Worm (Caenorhabditis elegans): ENCODE measurements around the gene C23H5.15.

DNA sequence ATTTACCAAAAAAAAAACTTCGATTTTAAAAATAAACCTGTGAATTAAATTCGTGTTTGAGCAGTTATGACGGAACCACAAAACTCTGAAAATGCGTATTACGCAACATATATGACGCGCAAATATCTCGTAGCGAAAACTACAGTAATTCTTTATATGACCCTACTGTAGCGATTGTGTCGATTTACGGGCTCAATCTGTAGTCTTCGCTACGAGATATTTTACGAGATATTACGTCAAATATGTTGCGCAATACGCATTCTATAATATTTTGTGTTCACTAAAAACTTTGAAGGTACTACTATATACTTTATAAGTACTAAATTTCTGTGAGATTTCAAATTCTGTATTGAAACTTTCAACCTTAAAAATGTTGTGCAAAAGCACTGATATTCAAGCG is 34.8 kb upstream of the C23H5.15 start:
- no peak for TF ChIP-seq hlh-30 (tag; optimal IDR thresholded peaks at IDR 0.05; ENCODE audit: insufficient read depth)
- TF ChIP-seq nhr-11 (tag; optimal IDR thresholded peaks at IDR 0.05), result no peak
- TF ChIP-seq ahr-1 (tag; optimal IDR thresholded peaks at IDR 0.05), result no peak
- no peak for TF ChIP-seq tbx-7 (tag; optimal IDR thresholded peaks at IDR 0.05)
- no peak for TF ChIP-seq unc-55 (GFP tag; optimal IDR thresholded peaks at IDR 0.05)
- TF ChIP-seq K02D7.2 (tag; optimal IDR thresholded peaks at IDR 0.05), result no peak
- no peak for TF ChIP-seq unc-86 (tag; optimal IDR thresholded peaks at IDR 0.05)
- no peak for TF ChIP-seq rnt-1 (tag; optimal IDR thresholded peaks at IDR 0.05)
- no peak for TF ChIP-seq eyg-1 (tag; optimal IDR thresholded peaks at IDR 0.05)
- no peak for TF ChIP-seq gmeb-2 (tag; optimal IDR thresholded peaks at IDR 0.05)

Measured in whole organism, late embryonic.